Worm (Caenorhabditis elegans) whole organism, late embryonic: Measurements from ENCODE around the gene twk-42.

Experiments
- C38D4.7 ChIP-seq: fragments of 200-800 bp; sonication (Bioruptor generic); optimal IDR thresholded peaks from 2 replicates; lab custom pipeline; 2018; ENCODE audit warnings: mild to moderate bottlenecking, missing genetic modification characterization, moderate library complexity, missing compliant biosample characterization
- F13H6.1 ChIP-seq: sonication (generic microtip); optimal IDR thresholded peaks from 2 replicates; lab custom pipeline; 2016; ENCODE audit warnings: missing genetic modification characterization, missing compliant biosample characterization
- K02D7.2 ChIP-seq: sonication (generic microtip); optimal IDR thresholded peaks from 2 replicates; lab custom pipeline; 2017; ENCODE audit warnings: mild to moderate bottlenecking, missing genetic modification characterization, missing compliant biosample characterization
- T23F11.4 ChIP-seq: fragments of 200-800 bp; sonication (Bioruptor generic); optimal IDR thresholded peaks from 2 replicates; lab custom pipeline; 2018; ENCODE audit warnings: mild to moderate bottlenecking, missing genetic modification characterization, missing compliant biosample characterization
- ahr-1 ChIP-seq: sonication (generic microtip); optimal IDR thresholded peaks from 2 replicates; lab custom pipeline; 2016; ENCODE audit warnings: missing genetic modification characterization, missing compliant biosample characterization
- ama-1 ChIP-seq: fragments of 150-350 bp; optimal IDR thresholded peaks from 2 replicates; lab custom pipeline; 2014
- ceh-14 ChIP-seq: sonication (generic microtip); optimal IDR thresholded peaks from 2 replicates; lab custom pipeline; 2016; ENCODE audit warnings: missing genotype, missing genetic modification characterization, missing compliant biosample characterization
- ceh-18 ChIP-seq: sonication (generic microtip); optimal IDR thresholded peaks from 2 replicates; lab custom pipeline; 2016; ENCODE audit warnings: missing genetic modification characterization, missing compliant biosample characterization
- ceh-19 ChIP-seq: fragments of 200-800 bp; sonication (Bioruptor generic); optimal IDR thresholded peaks from 2 replicates; lab custom pipeline; 2018; ENCODE audit warnings: mild to moderate bottlenecking, missing genetic modification characterization, missing compliant biosample characterization
- ceh-45 ChIP-seq: fragments of 200-800 bp; sonication (Bioruptor generic); IDR thresholded peaks from 2 replicates; pipeline ENCODE4 v1.3.6; 2022; ENCODE audit warnings: missing genetic modification reagents, missing genetic modification characterization, missing compliant biosample characterization
- ceh-48 ChIP-seq: sonication (generic microtip); optimal IDR thresholded peaks from 2 replicates; lab custom pipeline; 2016; ENCODE audit warnings: missing genetic modification characterization, inconsistent platforms, missing compliant biosample characterization
- ceh-6 ChIP-seq: fragments of 200-800 bp; sonication (Bioruptor generic); optimal IDR thresholded peaks from 2 replicates; lab custom pipeline; 2018; ENCODE audit warnings: mild to moderate bottlenecking, missing genetic modification characterization, missing compliant biosample characterization
- ets-4 ChIP-seq: sonication (generic microtip); optimal IDR thresholded peaks from 2 replicates; lab custom pipeline; 2016; ENCODE audit warnings: missing genetic modification characterization, missing compliant biosample characterization
- hlh-15 ChIP-seq: sonication (generic microtip); optimal IDR thresholded peaks from 2 replicates; lab custom pipeline; 2016; ENCODE audit warnings: missing genetic modification characterization, missing compliant biosample characterization
- lim-6 ChIP-seq: sonication (generic microtip); optimal IDR thresholded peaks from 2 replicates; lab custom pipeline; 2016; ENCODE audit warnings: missing genetic modification characterization, missing compliant biosample characterization
- lin-11 ChIP-seq: fragments of 200-800 bp; sonication (Bioruptor generic); optimal IDR thresholded peaks from 2 replicates; lab custom pipeline; 2018; ENCODE audit warnings: mild to moderate bottlenecking, missing genetic modification characterization, missing compliant biosample characterization
- mec-3 ChIP-seq: sonication (generic microtip); optimal IDR thresholded peaks from 2 replicates; lab custom pipeline; 2016; ENCODE audit warnings: borderline replicate concordance, missing genetic modification characterization, missing compliant biosample characterization
- nfya-1 ChIP-seq: sonication (generic microtip); optimal IDR thresholded peaks from 2 replicates; lab custom pipeline; 2017; ENCODE audit warnings: missing genetic modification characterization, mild to moderate bottlenecking, missing compliant biosample characterization, antibody characterized with exemption, moderate library complexity
- npax-4 ChIP-seq: sonication (generic microtip); optimal IDR thresholded peaks from 2 replicates; lab custom pipeline; 2016; ENCODE audit warnings: missing genetic modification characterization, missing compliant biosample characterization
- pag-3 ChIP-seq: sonication (generic microtip); optimal IDR thresholded peaks from 2 replicates; lab custom pipeline; 2016; ENCODE audit warnings: missing compliant biosample characterization, missing genetic modification characterization, borderline replicate concordance
- pax-1 ChIP-seq: fragments of 150-350 bp; optimal IDR thresholded peaks from 2 replicates; lab custom pipeline; 2014; ENCODE audit warnings: missing biosample characterization, missing genetic modification characterization
- pha-2 ChIP-seq: sonication (generic microtip); optimal IDR thresholded peaks from 2 replicates; lab custom pipeline; 2017; ENCODE audit warnings: mild to moderate bottlenecking, missing genetic modification characterization, missing compliant biosample characterization
- pha-4 ChIP-seq: fragments of 150-350 bp; optimal IDR thresholded peaks from 2 replicates; lab custom pipeline; 2018; ENCODE audit warnings: missing biosample characterization, missing genetic modification reagents, missing genetic modification characterization
- pros-1 ChIP-seq: fragments of 150-350 bp; optimal IDR thresholded peaks from 2 replicates; lab custom pipeline; 2014; ENCODE audit warnings: missing biosample characterization, missing genetic modification reagents, missing genetic modification characterization
- ref-2 ChIP-seq: sonication (generic microtip); optimal IDR thresholded peaks from 2 replicates; lab custom pipeline; 2016; ENCODE audit warnings: missing genetic modification characterization, missing compliant biosample characterization
- rnt-1 ChIP-seq: sonication (generic microtip); optimal IDR thresholded peaks from 2 replicates; lab custom pipeline; 2016; ENCODE audit warnings: missing genetic modification characterization, missing compliant biosample characterization
- sox-4 ChIP-seq: sonication (generic microtip); optimal IDR thresholded peaks from 2 replicates; lab custom pipeline; 2017; ENCODE audit warnings: mild to moderate bottlenecking, missing genetic modification characterization, inconsistent platforms, missing compliant biosample characterization
- tbx-2 ChIP-seq: sonication (generic microtip); optimal IDR thresholded peaks from 2 replicates; lab custom pipeline; 2016; ENCODE audit warnings: missing genetic modification characterization, missing compliant biosample characterization
- ttx-3 ChIP-seq: sonication (generic microtip); optimal IDR thresholded peaks from 2 replicates; lab custom pipeline; 2016; ENCODE audit warnings: missing genetic modification reagents, missing genetic modification characterization, missing compliant biosample characterization
- unc-3 ChIP-seq, 2 experiments: fragments of 200-800 bp in 1 of 2; sonication (Bioruptor generic) in 1 of 2; sonication (generic microtip) in 1 of 2; conservative IDR thresholded peaks in 1 of 2; optimal IDR thresholded peaks in 1 of 2; 2 replicates each; pipeline versions ENCODE4 v1.3.6 to Lab custom; 2016 to 2022; ENCODE audit warnings: missing compliant biosample characterization in 2 of 2, missing genetic modification characterization in 2 of 2, missing genetic modification reagents in 1 of 2
- unc-42 ChIP-seq: sonication (generic microtip); optimal IDR thresholded peaks from 2 replicates; lab custom pipeline; 2016; ENCODE audit warnings: missing genotype, missing genetic modification characterization, missing compliant biosample characterization
- unc-55 ChIP-seq: sonication (generic microtip); optimal IDR thresholded peaks from 2 replicates; lab custom pipeline; 2017; ENCODE audit warnings: missing biosample characterization, missing genetic modification reagents, missing genetic modification characterization
- ztf-16 ChIP-seq: sonication (generic microtip); optimal IDR thresholded peaks from 2 replicates; lab custom pipeline; 2017; ENCODE audit warnings: missing genetic modification characterization, missing compliant biosample characterization

twk-42 gene

ce11 chrV:17767768-17768167 lies 35.4 kb upstream of the twk-42 start:
- TF ChIP-seq tbx-2 (tag; lab: Kevin White, UChicago) (no peak), unc-55 (no peak), ttx-3 (tag; lab: Kevin White, UChicago) (no peak), pax-1 (tag; lab: Kevin White, UChicago) (no peak), K02D7.2 (tag; lab: Kevin White, UChicago) (no peak), C38D4.7 (GFP tag; lab: Kevin White, UChicago) (no peak), ceh-48 (tag; lab: Kevin White, UChicago) (no peak), pros-1 (tag; lab: Kevin White, UChicago) (no peak), ama-1 (no peak), T23F11.4 (no peak), ceh-19 (GFP tag; lab: Kevin White, UChicago) (no peak), sox-4 (tag; lab: Kevin White, UChicago) (no peak), nfya-1 (tag; lab: Kevin White, UChicago) (no peak)

- TF ChIP-seq hlh-15 (tag; lab: Kevin White, UChicago) = no peak
- no peak for TF ChIP-seq pha-4 (tag; lab: Kevin White, UChicago)
- TF ChIP-seq rnt-1 (tag; lab: Kevin White, UChicago) = no peak
- TF ChIP-seq unc-42 (tag; lab: Kevin White, UChicago) = no peak
- TF ChIP-seq ceh-48 (tag; lab: Kevin White, UChicago) = no peak
- TF ChIP-seq pha-2 = no peak
- TF ChIP-seq nfya-1 (tag; lab: Kevin White, UChicago) = no peak
- TF ChIP-seq ahr-1 = no peak
- no peak for TF ChIP-seq unc-3 (GFP tag; conservative IDR thresholded peaks at IDR 0.05; lab: Robert Waterston, UW)
- no peak for TF ChIP-seq unc-3 (tag; optimal IDR thresholded peaks at IDR 0.05; lab: Kevin White, UChicago)
- no peak for TF ChIP-seq ceh-45 (GFP tag; lab: Robert Waterston, UW)
- TF ChIP-seq ref-2 (tag; lab: Kevin White, UChicago) = no peak
- TF ChIP-seq ceh-19 (GFP tag; lab: Kevin White, UChicago) = no peak
- TF ChIP-seq F13H6.1 (tag; lab: Kevin White, UChicago) = no peak
- no peak for TF ChIP-seq pag-3 (tag; lab: Kevin White, UChicago)
- TF ChIP-seq, all 69 proteins: peak for 0
Measured at ce11 chrV:17767249-17767648, 34.8 kb upstream of the twk-42 start, which contains the start of gene srh-284. Gene srh-284 (plus strand): TSS chrV:17767549.

ce11 chrV:17765077-17765476 lies 32.7 kb upstream of the twk-42 start, which contains the start of the genes C47A10.16 and srh-283:
Gene C47A10.16 (minus strand): TSS chrV:17765177.
Gene srh-283 (plus strand): TSS chrV:17765348.
- TF ChIP-seq K02D7.2 (tag; lab: Kevin White, UChicago) (no peak), unc-42 (tag; lab: Kevin White, UChicago) (no peak), ceh-18 (tag; lab: Kevin White, UChicago) (no peak), rnt-1 (tag; lab: Kevin White, UChicago) (no peak), tbx-2 (tag; lab: Kevin White, UChicago) (no peak), ttx-3 (tag; lab: Kevin White, UChicago) (no peak), ceh-6 (GFP tag; lab: Kevin White, UChicago) (no peak), nfya-1 (tag; lab: Kevin White, UChicago) (no peak), ahr-1 (no peak), lim-6 (tag; lab: Kevin White, UChicago) (no peak), ceh-45 (GFP tag; lab: Robert Waterston, UW) (no peak), hlh-15 (tag; lab: Kevin White, UChicago) (no peak)

ce11 chrV:17755592-17755991 lies 23.2 kb upstream of the twk-42 start, which contains the start of gene pgp-9:
Gene pgp-9 (plus strand): TSS chrV:17755892.
- TF ChIP-seq lin-11 (tag; lab: Kevin White, UChicago) = no peak
- TF ChIP-seq, all 69 proteins: peak for 0

- TF ChIP-seq lim-6 (tag; lab: Kevin White, UChicago) (no peak), npax-4 (tag; lab: Kevin White, UChicago) (no peak), unc-3 (GFP tag; conservative IDR thresholded peaks at IDR 0.05; lab: Robert Waterston, UW) (no peak), unc-3 (tag; optimal IDR thresholded peaks at IDR 0.05; lab: Kevin White, UChicago) (no peak), sox-4 (tag; lab: Kevin White, UChicago) (no peak), pag-3 (tag; lab: Kevin White, UChicago) (no peak), ceh-48 (tag; lab: Kevin White, UChicago) (no peak), rnt-1 (tag; lab: Kevin White, UChicago) (no peak), mec-3 (tag; lab: Kevin White, UChicago) (no peak), lin-11 (tag; lab: Kevin White, UChicago) (no peak), ets-4 (tag; lab: Kevin White, UChicago) (no peak), ceh-14 (no peak), ztf-16 (tag; lab: Kevin White, UChicago) (no peak), unc-42 (tag; lab: Kevin White, UChicago) (no peak), nfya-1 (tag; lab: Kevin White, UChicago) (no peak)
Measured at ce11 chrV:17754999-17755398, 22.6 kb upstream of the twk-42 start.
